Worm (Caenorhabditis elegans): ENCODE results near the gene gcy-22.

gcy-22 gene

DNA sequence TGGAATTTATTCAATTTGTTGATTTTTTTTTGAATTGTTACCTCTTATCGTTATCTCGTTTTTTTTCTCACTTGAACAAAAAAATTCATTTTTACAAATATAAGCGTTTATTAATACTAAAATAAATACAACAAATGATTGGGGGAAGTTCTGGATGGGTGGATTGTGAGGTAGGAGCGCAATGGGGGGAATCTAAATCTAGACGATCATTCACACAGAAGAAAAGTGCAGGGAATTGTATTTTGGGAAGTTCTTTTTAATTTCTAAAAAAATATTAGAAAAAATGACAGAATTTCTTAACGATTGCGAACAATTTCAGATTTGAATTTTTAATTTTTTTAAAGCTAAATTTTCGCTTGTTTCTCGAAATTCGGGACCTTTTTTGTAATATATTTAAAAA, 16.6 kb upstream of the gcy-22 start:
- no peak for TF ChIP-seq dao-5 (tag; optimal IDR thresholded peaks at IDR 0.05)
- no peak for TF ChIP-seq W03F9.2 (tag; optimal IDR thresholded peaks at IDR 0.05)
- no peak for TF ChIP-seq him-1 (tag; optimal IDR thresholded peaks at IDR 0.05)

DNA sequence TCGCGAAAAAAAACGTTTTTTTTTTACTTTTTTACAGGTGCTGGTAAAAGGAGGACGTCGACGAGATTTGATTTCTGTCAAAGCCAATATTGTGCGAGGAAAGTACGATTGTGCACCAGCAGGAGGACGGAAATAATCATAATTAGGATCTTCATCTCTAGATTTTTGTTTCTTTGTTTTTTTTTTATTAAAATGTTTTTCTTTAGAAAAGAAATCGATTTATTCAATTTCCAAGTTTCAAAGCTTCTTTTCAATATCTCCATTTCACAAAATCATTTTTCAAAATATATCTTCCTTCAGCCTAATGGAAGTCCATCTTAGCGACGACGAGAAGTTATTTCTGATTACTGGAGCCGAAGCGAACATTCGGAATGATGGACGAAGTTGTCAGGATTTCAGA, 13.7 kb upstream of the gcy-22 start, which contains the start of gene exos-7:
Gene exos-7, plus strand, starts transcription at position 301 of the 400 bp plus-strand sequence.
- no peak for TF ChIP-seq him-1 (tag; optimal IDR thresholded peaks at IDR 0.05)
- no peak for TF ChIP-seq W03F9.2 (tag; optimal IDR thresholded peaks at IDR 0.05)
- TF ChIP-seq dao-5 (tag; optimal IDR thresholded peaks at IDR 0.05), result no peak

ce11 chrV:20837765-20838164, 12.9 kb upstream of the gcy-22 start, which contains the start of gene mrps-12:
mrps-12 (plus strand) TSS chrV:20838080.
- no peak for TF ChIP-seq dao-5 (tag; optimal IDR thresholded peaks at IDR 0.05)
- no peak for TF ChIP-seq W03F9.2 (tag; optimal IDR thresholded peaks at IDR 0.05)
- no peak for TF ChIP-seq him-1 (tag; optimal IDR thresholded peaks at IDR 0.05)

ce11 chrV:20832554-20832963, 7.7 kb upstream of the gcy-22 start:
- TF ChIP-seq dao-5 (tag; optimal IDR thresholded peaks at IDR 0.05) (no peak), W03F9.2 (tag; optimal IDR thresholded peaks at IDR 0.05) (no peak), him-1 (tag; optimal IDR thresholded peaks at IDR 0.05) (no peak)

DNA sequence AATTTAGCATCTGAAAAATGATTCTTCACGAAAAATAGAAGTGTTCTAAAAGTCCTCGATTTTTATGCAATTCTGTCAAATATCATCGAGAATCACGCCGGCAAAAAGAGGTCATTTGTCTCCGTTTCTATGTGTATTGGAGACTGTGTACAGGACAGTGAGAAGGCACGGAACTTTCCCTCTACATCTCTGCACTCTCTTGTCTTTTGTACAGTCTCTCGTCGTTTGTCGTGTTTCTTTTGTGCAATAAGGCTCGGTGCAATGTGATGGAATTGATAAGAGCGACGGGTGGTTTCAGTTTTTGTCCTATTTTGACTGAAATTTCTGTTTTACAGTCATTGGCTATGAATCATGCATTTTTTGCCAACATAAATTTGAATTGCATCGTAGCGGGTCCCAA, 7.0 kb upstream of the gcy-22 start:
- TF ChIP-seq W03F9.2 (tag; optimal IDR thresholded peaks at IDR 0.05) (no peak), him-1 (tag; optimal IDR thresholded peaks at IDR 0.05) (no peak), dao-5 (tag; optimal IDR thresholded peaks at IDR 0.05) (no peak)

- no peak for TF ChIP-seq dao-5 (tag; optimal IDR thresholded peaks at IDR 0.05)
- no peak for TF ChIP-seq him-1 (tag; optimal IDR thresholded peaks at IDR 0.05)
- TF ChIP-seq W03F9.2 (tag; optimal IDR thresholded peaks at IDR 0.05), result no peak
These were observed 5.5 kb upstream of the gcy-22 start for ce11 chrV:20830409-20830808.

DNA sequence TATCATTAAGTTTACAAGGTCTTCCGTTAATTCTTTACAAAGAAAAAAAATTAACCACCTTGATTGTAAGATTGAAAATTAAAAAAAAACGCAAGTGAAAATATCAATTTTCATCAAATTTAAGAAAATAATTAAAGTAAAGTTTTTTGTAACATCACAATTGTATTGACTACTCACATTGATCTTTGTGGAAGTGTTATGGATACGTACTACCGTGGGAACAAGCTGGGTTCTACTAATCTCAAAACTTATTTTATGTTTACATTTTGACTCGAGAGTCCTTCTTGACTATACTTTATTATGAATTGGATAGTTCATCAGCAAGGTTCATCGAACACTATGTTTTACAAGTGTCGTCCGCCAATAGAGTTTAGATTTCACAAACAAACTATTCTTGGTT, 4.6 kb upstream of the gcy-22 start, which contains the start of gene num-1:
Gene num-1, plus strand, starts transcription at position 301 of the 400 bp plus-strand sequence.
- TF ChIP-seq W03F9.2 (tag; optimal IDR thresholded peaks at IDR 0.05) (no peak), dao-5 (tag; optimal IDR thresholded peaks at IDR 0.05) (no peak)

DNA sequence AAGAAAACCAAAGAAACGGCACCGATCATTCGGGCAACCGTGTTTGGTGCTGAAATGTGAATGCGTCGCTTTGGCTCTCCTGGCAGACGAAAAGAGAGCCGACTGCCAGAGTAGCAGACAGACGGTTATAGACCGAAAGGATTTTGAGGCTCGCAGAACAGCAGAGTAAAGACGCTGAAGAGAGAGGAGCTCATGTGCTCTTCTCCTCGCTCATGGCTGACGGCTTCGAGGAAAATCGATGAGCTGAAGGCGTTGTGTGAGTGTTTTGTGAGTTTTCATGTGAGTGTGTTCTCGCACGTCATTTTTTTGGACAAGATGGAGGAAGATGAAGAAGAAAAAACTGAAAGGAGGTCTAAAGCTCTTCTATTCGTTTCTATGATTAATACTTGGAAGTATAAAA, 4.0 kb upstream of the gcy-22 start, which contains the start of gene sbt-1:
Gene sbt-1, minus strand, starts transcription at position 62 of the 400 bp plus-strand sequence.
- TF ChIP-seq W03F9.2 (tag; optimal IDR thresholded peaks at IDR 0.05) (no peak), him-1 (tag; optimal IDR thresholded peaks at IDR 0.05) (peak; percentile 40), dao-5 (tag; optimal IDR thresholded peaks at IDR 0.05) (no peak)

DNA sequence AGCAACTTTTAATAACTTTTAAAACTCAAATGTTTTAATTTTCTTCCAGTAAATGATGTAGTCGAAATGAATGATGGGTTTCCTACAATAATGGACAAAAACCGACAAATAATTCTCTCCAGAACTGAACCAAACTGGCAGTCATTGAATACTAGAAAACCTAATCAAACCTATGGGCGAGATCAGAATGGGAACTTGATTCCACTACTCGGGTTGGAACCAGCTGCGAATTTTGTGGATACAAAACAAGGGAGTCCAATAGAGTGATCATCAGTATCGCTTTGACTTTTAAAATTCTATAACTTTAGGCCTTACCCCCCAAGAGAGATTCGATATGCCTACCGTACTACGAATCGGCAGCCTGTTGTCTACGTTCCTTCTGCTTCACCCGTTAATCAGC, 1.8 kb upstream of the gcy-22 start:
- no peak for TF ChIP-seq W03F9.2 (tag; optimal IDR thresholded peaks at IDR 0.05)
- no peak for TF ChIP-seq dao-5 (tag; optimal IDR thresholded peaks at IDR 0.05)
- TF ChIP-seq him-1 (tag; optimal IDR thresholded peaks at IDR 0.05), result no peak

DNA sequence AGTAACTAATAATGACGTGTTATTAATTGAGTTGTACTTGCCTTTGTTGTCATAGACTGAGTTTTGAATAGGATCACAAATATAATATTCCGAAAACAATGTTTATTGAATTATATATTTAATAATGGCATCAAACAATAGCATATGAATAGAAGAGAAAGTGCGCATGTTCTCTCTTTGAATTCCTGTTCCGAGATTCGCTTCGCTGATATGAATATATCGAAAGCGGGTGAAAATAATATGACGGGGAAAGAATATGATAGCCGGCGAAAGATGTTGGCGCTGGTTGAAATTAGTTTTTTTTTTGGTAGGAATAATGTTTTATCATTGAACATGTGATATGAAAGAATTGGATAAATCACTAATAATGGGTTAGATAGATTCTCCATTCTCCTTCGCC, 4.8 kb downstream of the gcy-22 start, which contains the start of gene T03D8.6:
Gene T03D8.6, minus strand, starts transcription at position 298 of the 400 bp plus-strand sequence.
- no peak for TF ChIP-seq W03F9.2 (tag; optimal IDR thresholded peaks at IDR 0.05)
- no peak for TF ChIP-seq him-1 (tag; optimal IDR thresholded peaks at IDR 0.05)
- TF ChIP-seq dao-5 (tag; optimal IDR thresholded peaks at IDR 0.05), result no peak

- TF ChIP-seq dao-5 (tag; optimal IDR thresholded peaks at IDR 0.05) (no peak), him-1 (tag; optimal IDR thresholded peaks at IDR 0.05) (no peak), W03F9.2 (tag; optimal IDR thresholded peaks at IDR 0.05) (no peak)
These were observed 9.0 kb downstream of the gcy-22 start, which contains the start of gene sshk-1 for ce11 chrV:20815842-20816241. sshk-1 (plus strand) TSS chrV:20816142.

ce11 chrV:20814424-20814823, 10.4 kb downstream of the gcy-22 start, which contains the start of gene Y44A6D.7:
Y44A6D.7 (plus strand) TSS chrV:20814724.
- TF ChIP-seq W03F9.2 (tag; optimal IDR thresholded peaks at IDR 0.05) (no peak), dao-5 (tag; optimal IDR thresholded peaks at IDR 0.05) (no peak), him-1 (tag; optimal IDR thresholded peaks at IDR 0.05) (no peak)

DNA sequence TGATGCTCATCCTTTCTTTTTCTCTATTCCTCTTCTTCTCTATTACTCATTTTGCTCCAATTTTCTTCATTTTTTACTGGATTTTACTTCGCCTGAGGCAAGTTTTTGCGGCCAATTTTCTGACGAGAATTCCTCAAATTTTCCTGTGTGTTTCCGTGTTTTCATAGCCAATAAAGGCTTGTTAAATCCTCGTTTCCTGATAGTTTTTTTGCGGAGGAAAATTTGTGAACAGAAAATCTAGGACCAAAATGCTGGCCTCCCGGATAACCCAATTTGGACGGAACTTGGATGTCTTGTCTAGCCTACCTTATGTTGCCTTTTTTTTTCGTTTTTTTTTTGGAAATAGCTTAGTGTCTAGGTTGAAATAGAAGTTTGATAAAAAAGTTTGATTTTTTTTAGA, 11.2 kb downstream of the gcy-22 start:
- TF ChIP-seq dao-5 (tag; optimal IDR thresholded peaks at IDR 0.05), result no peak
- no peak for TF ChIP-seq him-1 (tag; optimal IDR thresholded peaks at IDR 0.05)
- TF ChIP-seq W03F9.2 (tag; optimal IDR thresholded peaks at IDR 0.05), result no peak

ce11 chrV:20807038-20807437, 17.8 kb downstream of the gcy-22 start, which contains the start of gene Y44A6D.6:
Y44A6D.6 (plus strand) TSS chrV:20807338.
- TF ChIP-seq dao-5 (tag; optimal IDR thresholded peaks at IDR 0.05) (no peak), him-1 (tag; optimal IDR thresholded peaks at IDR 0.05) (no peak), W03F9.2 (tag; optimal IDR thresholded peaks at IDR 0.05) (no peak)

DNA sequence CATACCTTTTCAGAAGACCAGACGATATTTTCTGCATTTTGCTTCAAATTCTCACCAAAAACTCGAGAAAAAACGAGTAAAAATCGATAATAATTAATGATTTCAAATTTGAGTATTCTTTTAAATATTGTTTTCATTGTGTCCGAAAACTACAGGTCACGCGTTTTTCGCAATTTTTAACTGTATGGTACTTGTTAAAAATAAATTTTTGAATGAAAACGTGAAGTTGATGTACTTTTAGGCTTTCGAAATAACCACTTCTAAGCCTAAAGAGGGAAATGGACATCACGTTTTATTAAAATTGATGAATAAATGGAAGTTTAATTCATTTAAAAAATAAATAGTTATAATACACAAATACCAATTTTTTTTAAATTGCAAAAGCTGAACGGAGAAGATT, 22.0 kb downstream of the gcy-22 start, which contains the start of gene Y44A6D.5:
Gene Y44A6D.5, minus strand, starts transcription at position 101 of the 400 bp plus-strand sequence.
- TF ChIP-seq dao-5 (tag; optimal IDR thresholded peaks at IDR 0.05) (no peak), him-1 (tag; optimal IDR thresholded peaks at IDR 0.05) (no peak), W03F9.2 (tag; optimal IDR thresholded peaks at IDR 0.05) (no peak)

Measured in whole organism, L4/young adult.